Worm (Caenorhabditis elegans): ENCODE measurements around the gene C09G1.4.
A peak's percentile ranks its signal among the peaks of the same experiment; 100 is the strongest.

The C09G1.4 gene

DNA sequence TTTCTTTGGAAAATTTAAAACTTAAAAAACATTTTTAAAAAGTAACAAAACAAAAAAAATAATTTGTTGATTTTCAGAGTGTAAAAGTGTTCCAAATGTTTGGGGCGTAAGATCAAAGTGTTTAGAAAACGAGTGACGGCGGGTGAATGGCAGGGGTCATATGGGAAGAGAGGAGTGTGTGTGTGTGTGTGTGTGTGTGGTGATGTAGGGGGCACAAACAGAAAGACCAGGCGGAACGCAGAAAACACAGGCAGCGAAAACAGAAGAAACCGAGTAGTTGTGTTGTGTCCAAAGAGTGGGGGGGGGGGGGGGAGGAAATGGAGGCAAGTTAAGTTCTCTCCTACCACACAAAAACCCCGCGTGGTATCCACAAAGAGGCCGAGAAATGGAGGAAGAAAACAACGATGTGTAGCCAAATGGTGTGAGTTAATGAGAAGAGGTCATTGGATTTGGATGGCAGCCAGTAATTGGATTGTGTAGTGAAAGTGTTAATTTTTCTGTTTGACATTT is 33.8 kb upstream of the C09G1.4 start, which contains the start of gene B0395.3 (continued):
- TF ChIP-seq rbr-2 (tag; optimal IDR thresholded peaks at IDR 0.05) (peak; percentile 32), dmd-9 (GFP tag; IDR thresholded peaks at IDR 0.05) (no peak), lim-7 (GFP tag; IDR thresholded peaks at IDR 0.05) (0 out of 2 replicates have a peak, but pooled peaks have one; percentile 33), mdt-29 (GFP tag; IDR thresholded peaks at IDR 0.05) (no peak), mxl-2 (GFP tag; conservative IDR thresholded peaks at IDR 0.05) (no peak)

DNA sequence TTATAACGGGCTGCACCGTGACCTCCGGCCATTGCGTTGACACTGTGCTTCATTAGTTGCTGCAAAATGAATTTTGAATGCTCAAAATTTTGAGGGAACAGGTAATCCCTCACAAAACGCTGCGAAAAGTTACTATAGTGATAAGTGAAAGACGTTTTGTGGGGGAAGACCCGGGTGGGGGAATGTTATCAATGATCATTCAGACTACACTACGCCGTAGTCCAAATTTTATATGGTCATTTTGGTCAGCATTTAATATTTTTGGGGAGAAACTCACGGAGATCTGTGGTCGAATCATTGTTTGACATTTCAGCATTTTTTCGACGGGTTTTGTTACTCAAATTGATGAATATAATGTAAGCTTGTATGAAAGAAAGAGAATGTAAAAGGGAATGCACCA is 32.7 kb upstream of the C09G1.4 start:
- TF ChIP-seq dve-1 (tag; optimal IDR thresholded peaks at IDR 0.05; ENCODE audit: insufficient read depth) (peak; percentile 46), dmd-6 (GFP tag; IDR thresholded peaks at IDR 0.05) (peak; percentile 43), hlh-11 (tag; optimal IDR thresholded peaks at IDR 0.05) (peak; percentile 46), nhr-28 (tag; optimal IDR thresholded peaks at IDR 0.05) (peak; percentile 82), mdl-1 (tag; optimal IDR thresholded peaks at IDR 0.05) (peak in 1 of 2 experiments; percentile 3), ztf-11 (tag; optimal IDR thresholded peaks at IDR 0.05) (no peak), tag-97 (GFP tag; IDR thresholded peaks at IDR 0.05) (no peak), daf-16 (GFP tag; optimal IDR thresholded peaks at IDR 0.05) (no peak), daf-16 (tag; optimal IDR thresholded peaks at IDR 0.05) (peak; percentile 61), nhr-77 (tag; optimal IDR thresholded peaks at IDR 0.05) (peak; percentile 47)

DNA sequence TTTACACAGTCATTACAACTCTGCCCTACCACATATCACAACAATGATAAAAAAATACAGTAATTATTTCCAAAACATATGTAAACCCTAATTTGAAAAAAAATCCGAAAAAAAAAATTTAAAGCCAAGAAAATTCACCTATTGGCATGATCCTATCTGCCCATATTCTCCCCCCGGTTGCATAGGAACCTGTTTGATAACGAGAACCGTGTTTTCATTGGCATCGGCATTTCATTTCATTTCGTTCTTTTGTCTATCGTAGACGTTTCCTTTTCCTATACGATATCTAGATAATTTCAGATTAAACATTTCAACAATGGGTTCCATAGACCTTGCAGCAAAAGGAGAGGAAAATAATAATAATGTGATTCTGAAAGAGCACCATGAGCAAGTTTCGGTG is 24.1 kb upstream of the C09G1.4 start, which contains the start of gene mboa-1:
TSS of gene mboa-1 (plus strand) at position 301 of the 400 bp plus-strand sequence.
- TF ChIP-seq fkh-10 (GFP tag; optimal IDR thresholded peaks at IDR 0.05) (no peak), R02D3.7 (tag; optimal IDR thresholded peaks at IDR 0.05) (no peak), zfp-3 (GFP tag; conservative IDR thresholded peaks at IDR 0.05) (no peak), rbr-2 (tag; optimal IDR thresholded peaks at IDR 0.05) (no peak), daf-19 (GFP tag; conservative IDR thresholded peaks at IDR 0.05) (no peak), T20F7.1 (GFP tag; optimal IDR thresholded peaks at IDR 0.05) (no peak), duxl-1 (tag; optimal IDR thresholded peaks at IDR 0.05; ENCODE audit: poor library complexity) (no peak), ctbp-1 (GFP tag; IDR thresholded peaks at IDR 0.05) (no peak), jun-1 (tag; optimal IDR thresholded peaks at IDR 0.05) (no peak)

DNA sequence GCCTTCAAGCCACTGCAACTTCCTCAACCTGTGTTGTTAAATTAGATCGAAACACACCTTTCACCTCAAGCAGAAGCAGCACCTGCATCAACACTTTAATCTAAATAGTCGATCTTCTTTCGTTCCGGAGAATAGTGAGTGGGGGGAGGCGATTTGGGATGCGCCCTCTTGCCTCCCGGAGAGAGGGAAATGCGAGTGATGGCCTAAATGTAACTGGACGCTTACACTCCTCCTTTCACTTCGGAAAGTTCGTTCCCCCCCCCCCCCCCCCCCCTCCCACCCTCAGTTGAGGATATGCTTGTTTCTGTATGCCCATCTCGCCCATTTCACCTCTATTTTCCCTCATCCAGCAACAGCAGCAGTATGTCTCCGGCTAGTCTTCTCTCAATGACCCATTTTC is 22.6 kb upstream of the C09G1.4 start:
- TF ChIP-seq ceh-28 (tag; optimal IDR thresholded peaks at IDR 0.05) (no peak), set-16 (GFP tag; IDR thresholded peaks at IDR 0.05) (peak; percentile 78)

DNA sequence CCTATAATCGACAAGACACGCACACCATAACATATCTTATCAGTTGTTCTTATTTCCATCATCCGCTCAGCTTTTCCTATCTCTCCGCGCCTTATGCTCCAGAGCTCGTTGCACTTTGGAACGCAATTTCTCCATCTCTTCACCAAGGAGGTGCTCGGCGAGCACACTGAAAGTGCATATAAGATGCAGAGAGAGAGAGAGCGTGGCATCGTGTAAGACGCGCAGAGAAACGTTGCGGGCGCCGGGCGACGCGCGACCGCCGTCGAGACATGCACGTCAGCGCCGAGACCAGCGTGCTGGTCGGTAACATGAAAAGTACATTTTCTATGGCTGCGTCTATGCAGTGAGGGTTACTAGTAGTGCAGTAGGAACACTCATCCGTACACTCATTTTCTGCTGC is 18.1 kb upstream of the C09G1.4 start:
- TF ChIP-seq fkh-10 (GFP tag; optimal IDR thresholded peaks at IDR 0.05) (peak; percentile 61), duxl-1 (tag; optimal IDR thresholded peaks at IDR 0.05; ENCODE audit: poor library complexity) (peak; percentile 5), lim-7 (GFP tag; IDR thresholded peaks at IDR 0.05) (no peak), rbr-2 (tag; optimal IDR thresholded peaks at IDR 0.05) (peak; percentile 80), lin-29 (GFP tag; IDR thresholded peaks at IDR 0.05) (0 out of 2 replicates have a peak, but pooled peaks have one; percentile 29), F37D6.2 (tag; optimal IDR thresholded peaks at IDR 0.05) (peak; percentile 65), daf-19 (GFP tag; conservative IDR thresholded peaks at IDR 0.05) (no peak), nhr-11 (tag; optimal IDR thresholded peaks at IDR 0.05) (peak; percentile 91), nhr-10 (tag; optimal IDR thresholded peaks at IDR 0.05) (peak; percentile 76), hif-1 (tag; optimal IDR thresholded peaks at IDR 0.05) (peak; percentile 29 to 94), unc-39 (tag; optimal IDR thresholded peaks at IDR 0.05) (no peak), lin-1 (GFP tag; IDR thresholded peaks at IDR 0.05) (no peak), daf-16 (GFP tag; optimal IDR thresholded peaks at IDR 0.05) (peak; percentile 57 to 64), daf-16 (tag; optimal IDR thresholded peaks at IDR 0.05) (peak; percentile 76), dmd-6 (GFP tag; IDR thresholded peaks at IDR 0.05) (peak; percentile 90), dve-1 (tag; optimal IDR thresholded peaks at IDR 0.05; ENCODE audit: insufficient read depth) (peak; percentile 88), hmg-1.1 (GFP tag; IDR thresholded peaks at IDR 0.05) (peak; percentile 92), unc-130 (GFP tag; optimal IDR thresholded peaks at IDR 0.05) (no peak), egl-43 (GFP tag; IDR thresholded peaks at IDR 0.05) (no peak), aly-2 (tag; optimal IDR thresholded peaks at IDR 0.05) (no peak), ceh-32 (tag; optimal IDR thresholded peaks at IDR 0.05; ENCODE audit: poor library complexity) (no peak), nhr-102 (tag; optimal IDR thresholded peaks at IDR 0.05) (peak; percentile 74), madf-5 (GFP tag; IDR thresholded peaks at IDR 0.05) (no peak), pqm-1 (tag; optimal IDR thresholded peaks at IDR 0.05) (peak; percentile 55), Y105C5A.15 (GFP tag; IDR thresholded peaks at IDR 0.05) (no peak), arid-1 (GFP tag; conservative IDR thresholded peaks at IDR 0.05) (0 out of 2 replicates have a peak, but pooled peaks have one; percentile 38), dpl-1 (GFP tag; optimal IDR thresholded peaks at IDR 0.05) (no peak)

Data from whole organism, L4 larva.